Worm (Caenorhabditis elegans) whole organism, L2 larva: Measurements from ENCODE around the gene lpr-2.

Experiments
- C34F6.9 ChIP-seq: fragments of 150-350 bp; optimal IDR thresholded peaks from 2 replicates; lab custom pipeline; 2014; ENCODE audit warnings: missing biosample characterization, missing genetic modification characterization
- F13H6.1 ChIP-seq: sonication (generic microtip); optimal IDR thresholded peaks from 2 replicates; lab custom pipeline; 2016; ENCODE audit warnings: missing genetic modification characterization, missing compliant biosample characterization
- R02D3.7 ChIP-seq: fragments of 150-350 bp; optimal IDR thresholded peaks from 2 replicates; lab custom pipeline; 2014; ENCODE audit warnings: missing biosample characterization, missing genetic modification characterization
- Y55F3AM.14 ChIP-seq: fragments of 200-800 bp; sonication (Bioruptor generic); optimal IDR thresholded peaks from 2 replicates; lab custom pipeline; 2018; ENCODE audit warnings: mild to moderate bottlenecking, missing genetic modification characterization, missing compliant biosample characterization
- ZK546.5 ChIP-seq: sonication (generic microtip); optimal IDR thresholded peaks from 2 replicates; lab custom pipeline; 2017; ENCODE audit warnings: missing biosample characterization, missing genetic modification characterization
- alr-1 ChIP-seq: fragments of 150-350 bp; optimal IDR thresholded peaks from 2 replicates; lab custom pipeline; 2014; ENCODE audit warnings: missing biosample characterization, missing genetic modification characterization
- blmp-1 ChIP-seq: sonication (generic microtip); optimal IDR thresholded peaks from 2 replicates; lab custom pipeline; 2017; ENCODE audit warnings: missing genetic modification characterization, mild to moderate bottlenecking, missing compliant biosample characterization, antibody characterized with exemption, moderate library complexity; ENCODE audit not compliant: insufficient read depth
- ceh-16 ChIP-seq: fragments of 150-350 bp; optimal IDR thresholded peaks from 2 replicates; lab custom pipeline; 2014; ENCODE audit warnings: missing biosample characterization, missing genetic modification characterization
- crh-2 ChIP-seq: sonication (generic microtip); optimal IDR thresholded peaks from 2 replicates; lab custom pipeline; 2017; ENCODE audit warnings: missing biosample characterization, missing genetic modification characterization
- dmd-4 ChIP-seq: sonication (generic microtip); optimal IDR thresholded peaks from 2 replicates; lab custom pipeline; 2017; ENCODE audit warnings: missing biosample characterization, missing genetic modification characterization
- egl-27 ChIP-seq: sonication (generic microtip); optimal IDR thresholded peaks from 3 replicates; lab custom pipeline; 2017; ENCODE audit warnings: missing biosample characterization, missing genetic modification reagents, missing genetic modification characterization
- elt-1 ChIP-seq: fragments of 150-350 bp; optimal IDR thresholded peaks from 2 replicates; lab custom pipeline; 2014; ENCODE audit warnings: missing biosample characterization, missing genetic modification characterization
- fos-1 ChIP-seq: fragments of 150-350 bp; optimal IDR thresholded peaks from 2 replicates; lab custom pipeline; 2014; ENCODE audit warnings: missing biosample characterization, missing genetic modification characterization
- gmeb-1 ChIP-seq: fragments of 150-350 bp; optimal IDR thresholded peaks from 2 replicates; lab custom pipeline; 2014; ENCODE audit warnings: missing biosample characterization, missing genetic modification characterization
- lin-11 ChIP-seq: fragments of 150-350 bp; sonication (generic microtip); optimal IDR thresholded peaks from 2 replicates; lab custom pipeline; 2014; ENCODE audit warnings: missing biosample characterization, missing genetic modification characterization, inconsistent platforms, mixed read lengths
- lin-13 ChIP-seq: fragments of 150-350 bp; optimal IDR thresholded peaks from 2 replicates; lab custom pipeline; 2014; ENCODE audit warnings: missing biosample characterization, missing genetic modification reagents, missing genetic modification characterization
- lsy-2 ChIP-seq, 2 experiments: fragments of 150-350 bp in 1 of 2; sonication (generic microtip) in 1 of 2; optimal IDR thresholded peaks; 2 replicates each; lab custom pipeline; 2014 to 2017; ENCODE audit warnings: missing biosample characterization in 2 of 2, missing genetic modification characterization in 2 of 2
- mab-5 ChIP-seq: fragments of 150-350 bp; optimal IDR thresholded peaks from 2 replicates; lab custom pipeline; 2014; ENCODE audit warnings: missing biosample characterization, missing genetic modification characterization
- mbf-1 ChIP-seq: sonication (generic microtip); optimal IDR thresholded peaks from 2 replicates; lab custom pipeline; 2017; ENCODE audit warnings: missing biosample characterization, missing genetic modification characterization
- nhr-11 ChIP-seq: fragments of 150-350 bp; optimal IDR thresholded peaks from 2 replicates; lab custom pipeline; 2014; ENCODE audit warnings: missing biosample characterization, missing genetic modification characterization
- nhr-129 ChIP-seq: fragments of 150-350 bp; optimal IDR thresholded peaks from 2 replicates; lab custom pipeline; 2014; ENCODE audit warnings: missing biosample characterization, missing genetic modification characterization
- nhr-23 ChIP-seq: fragments of 150-350 bp; optimal IDR thresholded peaks from 2 replicates; lab custom pipeline; 2014; ENCODE audit warnings: missing biosample characterization, missing genetic modification reagents, missing genetic modification characterization
- nhr-237 ChIP-seq: fragments of 150-350 bp; optimal IDR thresholded peaks from 2 replicates; lab custom pipeline; 2014; ENCODE audit warnings: missing biosample characterization, missing genetic modification characterization
- nhr-25 ChIP-seq: fragments of 150-350 bp; sonication (generic microtip); optimal IDR thresholded peaks from 3 replicates; lab custom pipeline; 2014; ENCODE audit warnings: missing biosample characterization, missing genetic modification characterization
- nhr-6 ChIP-seq: fragments of 150-350 bp; optimal IDR thresholded peaks from 2 replicates; lab custom pipeline; 2014; ENCODE audit warnings: missing biosample characterization, missing genetic modification characterization
- sem-4 ChIP-seq: fragments of 150-350 bp; optimal IDR thresholded peaks from 2 replicates; lab custom pipeline; 2014; ENCODE audit warnings: missing biosample characterization, missing genetic modification reagents, missing genetic modification characterization
- skn-1 ChIP-seq: sonication (generic microtip); optimal IDR thresholded peaks from 2 replicates; lab custom pipeline; 2017; ENCODE audit warnings: missing biosample characterization, missing genetic modification characterization
- sma-3 ChIP-seq: sonication (generic microtip); optimal IDR thresholded peaks from 2 replicates; lab custom pipeline; 2016; ENCODE audit warnings: missing genetic modification reagents, missing genetic modification characterization, missing compliant biosample characterization
- sma-9 ChIP-seq, 2 experiments: fragments of 150-350 bp in 1 of 2; sonication (generic microtip) in 1 of 2; optimal IDR thresholded peaks; 2 replicates each; lab custom pipeline; 2014 to 2016; ENCODE audit warnings: missing genetic modification characterization in 2 of 2, mild to moderate bottlenecking in 1 of 2, missing biosample characterization in 1 of 2, missing compliant biosample characterization in 1 of 2, missing genetic modification reagents in 1 of 2, moderate library complexity in 1 of 2
- unc-55 ChIP-seq: fragments of 150-350 bp; sonication (generic microtip); optimal IDR thresholded peaks from 3 replicates; lab custom pipeline; 2014; ENCODE audit warnings: missing biosample characterization, missing genetic modification reagents, missing genetic modification characterization
- unc-62 ChIP-seq: fragments of 150-350 bp; optimal IDR thresholded peaks from 2 replicates; lab custom pipeline; 2014; ENCODE audit warnings: missing biosample characterization, missing genetic modification reagents, missing genetic modification characterization
- zag-1 ChIP-seq: fragments of 150-350 bp; optimal IDR thresholded peaks from 2 replicates; lab custom pipeline; 2014; ENCODE audit warnings: missing biosample characterization, missing genetic modification characterization
- ztf-1 ChIP-seq: fragments of 200-800 bp; sonication (Bioruptor generic); conservative IDR thresholded peaks from 2 replicates; pipeline ENCODE4 v1.3.6; 2022; ENCODE audit warnings: missing genetic modification characterization, missing compliant biosample characterization
- ztf-11 ChIP-seq: sonication (generic microtip); optimal IDR thresholded peaks from 2 replicates; lab custom pipeline; 2017; ENCODE audit warnings: missing biosample characterization, missing genetic modification characterization
- ztf-4 ChIP-seq: fragments of 150-350 bp; optimal IDR thresholded peaks from 2 replicates; lab custom pipeline; 2014; ENCODE audit warnings: missing biosample characterization, missing genetic modification characterization

lpr-2 gene

DNA sequence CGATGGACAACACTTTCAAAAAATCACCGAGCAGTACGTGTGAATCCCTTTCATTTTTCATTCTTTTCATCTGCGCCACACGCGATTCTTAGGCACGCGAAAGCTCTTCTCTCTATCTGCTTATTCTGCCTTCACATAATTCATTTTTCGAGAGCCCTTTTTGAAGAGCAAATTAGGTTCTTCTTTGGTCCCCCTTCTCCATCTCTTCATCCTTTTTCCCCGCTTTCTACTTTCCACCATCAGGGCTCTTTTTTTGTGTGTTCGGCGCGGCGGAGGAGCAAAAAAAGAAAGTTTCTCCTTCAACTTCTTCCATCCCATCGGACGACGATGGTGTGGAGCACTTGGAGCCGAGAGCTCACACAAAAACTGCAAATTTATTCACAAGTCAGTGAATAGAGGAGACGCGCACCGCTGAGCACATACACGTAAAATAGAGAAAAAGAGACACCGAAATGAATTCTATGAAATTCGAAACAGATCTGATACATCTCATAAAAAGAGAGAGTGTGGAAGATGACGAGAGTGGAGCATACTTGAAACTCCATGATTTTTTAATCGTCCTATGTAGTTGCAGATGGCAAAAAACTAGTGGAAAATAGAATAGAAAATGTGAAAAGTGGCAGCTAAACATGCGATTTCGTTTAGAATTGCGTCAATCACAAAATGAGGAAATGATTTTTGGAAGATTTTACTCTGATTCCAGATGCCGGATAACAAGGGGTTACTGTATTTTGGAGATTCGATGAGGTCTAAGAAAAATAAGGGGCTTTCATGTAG is 6.2 kb downstream of the lpr-2 start:
- TF ChIP-seq nhr-6 (tag; lab: Kevin White, UChicago) (no peak), fos-1 (tag; lab: Kevin White, UChicago) (no peak), ztf-1 (no peak), lsy-2 (tag; optimal IDR thresholded peaks at IDR 0.05; lab: Kevin White, UChicago) (peak in 1 of 2 experiments; percentile 8), unc-55 (GFP tag; lab: Kevin White, UChicago) (peak; percentile 73), nhr-23 (no peak), nhr-129 (tag; lab: Kevin White, UChicago) (no peak)

DNA sequence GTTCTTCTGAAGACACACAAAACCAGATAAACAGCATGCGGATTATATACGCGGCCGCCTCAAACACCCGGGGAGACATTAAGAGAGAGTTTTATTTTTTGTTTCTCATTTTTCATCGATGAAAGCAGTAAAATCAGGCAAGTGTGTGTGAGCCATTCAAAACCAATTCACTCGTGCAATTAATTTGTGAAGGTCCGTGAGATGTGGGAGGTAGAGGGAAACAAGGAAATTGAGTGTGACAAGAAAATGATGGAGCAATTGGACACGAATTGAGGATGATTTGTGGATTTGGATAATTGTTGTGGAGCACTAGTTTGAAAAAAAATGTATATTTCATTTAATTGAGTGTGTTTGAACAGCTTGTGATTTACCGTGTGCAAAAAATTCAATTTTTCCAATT is 8.8 kb downstream of the lpr-2 start:
- TF ChIP-seq nhr-25 (no peak), dmd-4 (no peak), zag-1 (tag; lab: Kevin White, UChicago) (no peak), egl-27 (no peak), elt-1 (tag; lab: Kevin White, UChicago) (no peak), lsy-2 (tag; optimal IDR thresholded peaks at IDR 0.05; lab: Kevin White, UChicago) (no peak), mbf-1 (tag; lab: Kevin White, UChicago) (no peak), mab-5 (tag; lab: Kevin White, UChicago) (no peak), nhr-23 (no peak), skn-1 (tag; lab: Kevin White, UChicago) (no peak), lin-13 (GFP tag; lab: Kevin White, UChicago) (no peak), F13H6.1 (tag; lab: Kevin White, UChicago) (no peak), unc-62 (GFP tag; lab: Kevin White, UChicago) (no peak), Y55F3AM.14 (GFP tag; lab: Kevin White, UChicago) (no peak), blmp-1 (tag; lab: Kevin White, UChicago) (no peak), lin-11 (tag; lab: Kevin White, UChicago) (no peak), nhr-129 (tag; lab: Kevin White, UChicago) (no peak), alr-1 (tag; lab: Kevin White, UChicago) (no peak), nhr-11 (tag; lab: Kevin White, UChicago) (no peak)
- TF ChIP-seq, all 48 proteins: peak for 0

DNA sequence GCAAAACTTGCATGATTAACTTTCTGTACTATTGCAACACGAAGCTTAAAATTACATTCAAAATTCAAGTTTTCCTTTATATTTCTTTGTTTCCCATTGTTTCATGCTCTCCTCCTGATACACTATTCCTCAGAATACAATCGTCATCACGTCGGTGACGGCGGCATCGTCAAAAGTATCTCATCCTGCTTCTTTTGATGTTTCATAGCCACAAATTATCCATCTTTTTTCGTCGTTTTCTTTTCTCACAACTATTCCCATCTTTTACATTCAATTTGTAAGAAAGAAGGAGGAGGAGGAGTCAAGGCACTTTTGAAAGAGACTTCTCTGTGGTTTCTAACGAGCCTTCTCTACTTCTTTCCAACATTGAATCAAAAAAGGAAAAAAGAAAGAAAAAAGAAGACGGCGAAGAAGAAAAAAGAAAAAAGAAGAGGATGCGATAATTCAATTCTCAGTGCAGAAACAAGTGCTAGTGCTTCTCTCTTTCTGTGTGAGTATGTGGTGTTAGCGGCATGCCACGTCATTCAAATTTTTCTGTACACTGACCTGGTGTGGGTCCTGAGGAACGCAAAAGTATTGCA is 9.5 kb downstream of the lpr-2 start:
- TF ChIP-seq ztf-11 (tag; lab: Kevin White, UChicago) (no peak), sma-9 (GFP tag; optimal IDR thresholded peaks at IDR 0.05; lab: Kevin White, UChicago) (no peak), sma-9 (tag; optimal IDR thresholded peaks at IDR 0.05; lab: Kevin White, UChicago) (no peak), sem-4 (tag; lab: Kevin White, UChicago) (peak; percentile 23), unc-62 (GFP tag; lab: Kevin White, UChicago) (no peak), ceh-16 (tag; lab: Kevin White, UChicago) (no peak), ZK546.5 (no peak), unc-55 (GFP tag; lab: Kevin White, UChicago) (peak; percentile 78), lin-11 (tag; lab: Kevin White, UChicago) (no peak), ztf-4 (tag; lab: Kevin White, UChicago) (no peak), gmeb-1 (tag; lab: Kevin White, UChicago) (no peak), C34F6.9 (tag; lab: Kevin White, UChicago) (peak; percentile 54), crh-2 (tag; lab: Kevin White, UChicago) (peak; percentile 69), lsy-2 (tag; optimal IDR thresholded peaks at IDR 0.05; lab: Kevin White, UChicago) (peak in 1 of 2 experiments; percentile 31), nhr-25 (no peak), egl-27 (peak; percentile 26), mab-5 (tag; lab: Kevin White, UChicago) (no peak)

DNA sequence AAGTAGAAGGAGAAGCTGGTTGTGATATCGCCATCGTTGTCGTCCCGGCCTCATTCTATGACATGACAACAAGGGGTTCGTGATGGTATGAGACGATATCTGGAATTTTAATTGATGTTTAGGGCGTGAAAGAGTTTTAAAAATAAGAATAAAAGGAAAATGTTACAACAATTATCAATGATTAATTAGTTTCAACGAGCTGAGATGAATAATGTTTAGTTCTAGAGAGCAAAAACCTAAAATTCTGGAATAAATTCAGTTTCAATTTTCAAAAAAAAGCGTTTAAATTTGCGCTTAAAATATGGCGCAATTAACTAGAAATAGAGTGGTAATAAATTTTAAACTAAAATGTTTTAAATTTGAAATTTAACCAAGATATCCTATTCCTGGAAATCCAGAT is 13.5 kb downstream of the lpr-2 start, which contains the start of gene H01G02.3:
Gene H01G02.3 (minus strand): TSS at position 101 of the 400 bp plus-strand sequence.
- no peak for TF ChIP-seq mbf-1 (tag; lab: Kevin White, UChicago)
- no peak for TF ChIP-seq ceh-16 (tag; lab: Kevin White, UChicago)
- no peak for TF ChIP-seq R02D3.7 (tag; lab: Kevin White, UChicago)
- TF ChIP-seq Y55F3AM.14 (GFP tag; lab: Kevin White, UChicago): no peak
- no peak for TF ChIP-seq sma-3 (GFP tag; lab: Kevin White, UChicago)
- no peak for TF ChIP-seq lin-13 (GFP tag; lab: Kevin White, UChicago)
- TF ChIP-seq C34F6.9 (tag; lab: Kevin White, UChicago): no peak
- no peak for TF ChIP-seq nhr-6 (tag; lab: Kevin White, UChicago)
- TF ChIP-seq ztf-11 (tag; lab: Kevin White, UChicago): no peak
- no peak for TF ChIP-seq dmd-4
- TF ChIP-seq ztf-4 (tag; lab: Kevin White, UChicago): no peak
- no peak for TF ChIP-seq mab-5 (tag; lab: Kevin White, UChicago)
- TF ChIP-seq nhr-237 (tag; lab: Kevin White, UChicago): no peak
